Fruit fly (Drosophila melanogaster) whole organism, embryonic: Measurements from ENCODE around the gene CG43051.

Source experiments
- Aef1 ChIP-seq: fragments of 200-800 bp; sonication (Bioruptor generic); IDR thresholded peaks from 3 replicates; pipeline ENCODE4 v1.3.6; 2022; ENCODE audit warnings: missing biosample characterization, missing genetic modification characterization
- Bgb ChIP-seq: fragments of 200-800 bp; sonication (Bioruptor generic); IDR thresholded peaks from 2 replicates; pipeline ENCODE4 v1.3.6; 2022; ENCODE audit warnings: missing biosample characterization, missing genetic modification characterization; ENCODE audit not compliant: partially characterized antibody
- Bteb2 ChIP-seq: fragments of 200-800 bp; sonication (Bioruptor generic); optimal IDR thresholded peaks from 2 replicates; lab custom pipeline; 2016; ENCODE audit warnings: missing biosample characterization, missing genetic modification characterization
- CG1233 ChIP-seq: fragments of 200-800 bp; sonication (Bioruptor generic); optimal IDR thresholded peaks from 4 replicates; lab custom pipeline; 2018; ENCODE audit warnings: missing biosample characterization, mild to moderate bottlenecking, missing genetic modification characterization
- CG12942 ChIP-seq: fragments of 200-800 bp; sonication (Bioruptor generic); optimal IDR thresholded peaks from 3 replicates; lab custom pipeline; 2016; ENCODE audit warnings: missing biosample characterization, missing genetic modification characterization
- CG13424 ChIP-seq: fragments of 200-800 bp; sonication (Bioruptor generic); optimal IDR thresholded peaks from 2 replicates; lab custom pipeline; 2019; ENCODE audit warnings: missing biosample characterization, mild to moderate bottlenecking, missing genetic modification characterization, moderate library complexity
- CG15011 ChIP-seq: fragments of 200-800 bp; sonication (Bioruptor generic); optimal IDR thresholded peaks from 3 replicates; lab custom pipeline; 2018; ENCODE audit warnings: missing biosample characterization, mild to moderate bottlenecking, missing genetic modification characterization
- CG16815 ChIP-seq: fragments of 200-800 bp; sonication (Bioruptor generic); optimal IDR thresholded peaks from 3 replicates; lab custom pipeline; 2017; ENCODE audit warnings: missing biosample characterization, mild to moderate bottlenecking, missing genetic modification characterization
- CG16863 ChIP-seq: fragments of 200-800 bp; sonication (Bioruptor generic); optimal IDR thresholded peaks from 3 replicates; lab custom pipeline; 2016; ENCODE audit warnings: missing biosample characterization, missing genetic modification characterization
- CG17912 ChIP-seq: fragments of 200-800 bp; sonication (Bioruptor generic); optimal IDR thresholded peaks from 2 replicates; lab custom pipeline; 2018; ENCODE audit warnings: missing biosample characterization, mild to moderate bottlenecking, missing genetic modification characterization
- CG1792 ChIP-seq: fragments of 200-800 bp; sonication (Bioruptor generic); optimal IDR thresholded peaks from 2 replicates; lab custom pipeline; 2016; ENCODE audit warnings: missing biosample characterization, missing genetic modification characterization
- CG2678 ChIP-seq: fragments of 200-800 bp; sonication (Bioruptor generic); optimal IDR thresholded peaks from 3 replicates; lab custom pipeline; 2019; ENCODE audit warnings: missing biosample characterization, mild to moderate bottlenecking, missing genetic modification characterization, moderate library complexity
- CG2889 ChIP-seq: fragments of 200-800 bp; sonication (Bioruptor generic); IDR thresholded peaks from 3 replicates; pipeline ENCODE4 v1.3.6; 2022; ENCODE audit warnings: missing biosample characterization, missing genetic modification characterization
- CG6689 ChIP-seq: fragments of 200-800 bp; sonication (Bioruptor generic); IDR thresholded peaks from 2 replicates; pipeline ENCODE4 v1.3.6; 2022; ENCODE audit warnings: missing biosample characterization, missing genetic modification characterization
- CG7372 ChIP-seq: fragments of 200-800 bp; sonication (Bioruptor generic); IDR thresholded peaks from 2 replicates; pipeline ENCODE4 v1.3.6; 2022; ENCODE audit warnings: missing biosample characterization, missing genetic modification characterization
- CG7963 ChIP-seq: fragments of 200-800 bp; sonication (Bioruptor generic); IDR thresholded peaks from 3 replicates; pipeline ENCODE4 v1.3.6; 2022; ENCODE audit warnings: missing biosample characterization, missing genetic modification characterization; ENCODE audit not compliant: partially characterized antibody
- CG8281 ChIP-seq: fragments of 200-800 bp; sonication (Bioruptor generic); optimal IDR thresholded peaks from 2 replicates; lab custom pipeline; 2018; ENCODE audit warnings: missing biosample characterization, mild to moderate bottlenecking, missing genetic modification characterization, moderate library complexity
- CG9609 ChIP-seq: fragments of 200-800 bp; sonication (Bioruptor generic); optimal IDR thresholded peaks from 3 replicates; lab custom pipeline; 2016; ENCODE audit warnings: missing biosample characterization, missing genetic modification characterization
- Chrac-16 ChIP-seq: fragments of 200-800 bp; sonication (Bioruptor generic); optimal IDR thresholded peaks from 3 replicates; lab custom pipeline; 2016; ENCODE audit warnings: missing biosample characterization, missing genetic modification characterization
- Dbx ChIP-seq: fragments of 200-800 bp; sonication (Bioruptor generic); IDR thresholded peaks from 3 replicates; pipeline ENCODE4 v1.3.6; 2022; ENCODE audit warnings: missing biosample characterization, missing genetic modification characterization
- Dll ChIP-seq: fragments of 200-800 bp; sonication (Bioruptor generic); IDR thresholded peaks from 4 replicates; pipeline ENCODE4 v1.3.6; 2022; ENCODE audit warnings: missing biosample characterization, missing genetic modification characterization; ENCODE audit not compliant: partially characterized antibody
- Dref ChIP-seq: fragments of 200-800 bp; sonication (Bioruptor generic); IDR thresholded peaks from 2 replicates; pipeline ENCODE4 v1.3.6; 2022; ENCODE audit warnings: missing biosample characterization, missing genetic modification characterization
- E2f2 ChIP-seq: fragments of 200-800 bp; sonication (Bioruptor generic); IDR thresholded peaks from 2 replicates; pipeline ENCODE4 v1.3.6; 2022; ENCODE audit warnings: missing biosample characterization, missing genetic modification characterization
- Fer1 ChIP-seq: fragments of 200-800 bp; sonication (Bioruptor generic); optimal IDR thresholded peaks from 2 replicates; lab custom pipeline; 2017; ENCODE audit warnings: missing biosample characterization, mild to moderate bottlenecking, missing genetic modification characterization
- Fer3 ChIP-seq: fragments of 200-800 bp; sonication (Bioruptor generic); optimal IDR thresholded peaks from 2 replicates; lab custom pipeline; 2018; ENCODE audit warnings: missing biosample characterization, mild to moderate bottlenecking, missing genetic modification characterization, moderate library complexity
- GATAe ChIP-seq: fragments of 200-800 bp; sonication (Bioruptor generic); conservative IDR thresholded peaks from 2 replicates; pipeline ENCODE4 v1.3.6; 2022; ENCODE audit warnings: missing biosample characterization, missing genetic modification characterization
- NC2β ChIP-seq: fragments of 200-800 bp; sonication (Bioruptor generic); optimal IDR thresholded peaks from 2 replicates; lab custom pipeline; 2016; ENCODE audit warnings: missing biosample characterization, missing genetic modification characterization
- Nf-YA ChIP-seq: fragments of 200-800 bp; sonication (Bioruptor generic); IDR thresholded peaks from 2 replicates; pipeline ENCODE4 v1.3.6; 2022; ENCODE audit warnings: missing biosample characterization, missing genetic modification characterization
- Sin3A ChIP-seq: fragments of >200 bp; optimal IDR thresholded peaks from 2 replicates; lab custom pipeline; 2018
- Xrp1 ChIP-seq: fragments of 200-800 bp; sonication (Bioruptor generic); IDR thresholded peaks from 2 replicates; pipeline ENCODE4 v1.3.6; 2022; ENCODE audit warnings: missing biosample characterization, missing genetic modification characterization
- YL-1 ChIP-seq: fragments of 200-800 bp; sonication (Bioruptor generic); optimal IDR thresholded peaks from 3 replicates; lab custom pipeline; 2017; ENCODE audit warnings: missing biosample characterization, mild to moderate bottlenecking, missing genetic modification characterization
- ato ChIP-seq: fragments of 200-800 bp; sonication (Bioruptor generic); IDR thresholded peaks from 2 replicates; pipeline ENCODE4 v1.3.6; 2022; ENCODE audit warnings: missing biosample characterization, missing genetic modification characterization; ENCODE audit not compliant: partially characterized antibody
- az2 ChIP-seq: fragments of 200-800 bp; sonication (Bioruptor generic); optimal IDR thresholded peaks from 3 replicates; lab custom pipeline; 2016; ENCODE audit warnings: missing biosample characterization, missing genetic modification characterization
- ci ChIP-seq: fragments of 200-800 bp; sonication (Bioruptor generic); IDR thresholded peaks from 3 replicates; pipeline ENCODE4 v1.3.6; 2022; ENCODE audit warnings: missing biosample characterization, missing genetic modification characterization
- cwo ChIP-seq: fragments of 200-800 bp; sonication (Bioruptor generic); optimal IDR thresholded peaks from 3 replicates; lab custom pipeline; 2017; ENCODE audit warnings: missing biosample characterization, missing genetic modification characterization, mild to moderate bottlenecking, moderate library complexity, missing genetic modification reagents
- danr ChIP-seq: fragments of 200-800 bp; sonication (Bioruptor generic); IDR thresholded peaks from 2 replicates; pipeline ENCODE4 v1.3.6; 2022; ENCODE audit warnings: missing biosample characterization, missing genetic modification characterization
- dmrt11E ChIP-seq: fragments of 200-800 bp; sonication (Bioruptor generic); optimal IDR thresholded peaks from 3 replicates; lab custom pipeline; 2018; ENCODE audit warnings: missing biosample characterization, mild to moderate bottlenecking, missing genetic modification characterization, moderate library complexity
- esg ChIP-seq: fragments of 200-800 bp; sonication (Bioruptor generic); conservative IDR thresholded peaks from 2 replicates; pipeline ENCODE4 v1.3.6; 2022; ENCODE audit warnings: missing biosample characterization, missing genetic modification characterization
- eve ChIP-seq, 2 experiments: fragments of >200 bp; optimal IDR thresholded peaks; 2 replicates each; lab custom pipeline; 2017; ENCODE audit warnings: missing biosample characterization in 2 of 2, missing genetic modification characterization in 2 of 2
- fd96Cb ChIP-seq: fragments of 200-800 bp; sonication (Bioruptor generic); optimal IDR thresholded peaks from 2 replicates; lab custom pipeline; 2018; ENCODE audit warnings: missing biosample characterization, mild to moderate bottlenecking, missing genetic modification characterization, moderate library complexity
- gcm2 ChIP-seq: fragments of 200-800 bp; sonication (Bioruptor generic); optimal IDR thresholded peaks from 2 replicates; lab custom pipeline; 2016; ENCODE audit warnings: missing biosample characterization, missing genetic modification characterization
- inv ChIP-seq: fragments of 200-800 bp; sonication (Bioruptor generic); IDR thresholded peaks from 2 replicates; pipeline ENCODE4 v1.3.6; 2022; ENCODE audit warnings: missing biosample characterization, missing genetic modification characterization; ENCODE audit not compliant: partially characterized antibody
- klu ChIP-seq: fragments of 200-800 bp; sonication (Bioruptor generic); IDR thresholded peaks from 2 replicates; pipeline ENCODE4 v1.3.6; 2022; ENCODE audit warnings: missing biosample characterization, missing genetic modification characterization
- lab ChIP-seq: fragments of 200-800 bp; sonication (Bioruptor generic); optimal IDR thresholded peaks from 3 replicates; lab custom pipeline; 2017; ENCODE audit warnings: missing biosample characterization, missing genetic modification characterization, mild to moderate bottlenecking, moderate library complexity, missing genetic modification reagents
- lola ChIP-seq, 3 experiments: fragments of >200 bp in 2 of 3; fragments of 200-800 bp in 1 of 3; sonication (Bioruptor generic) in 1 of 3; optimal IDR thresholded peaks; 2 replicates each; lab custom pipeline; 2017 to 2019; ENCODE audit warnings: missing biosample characterization in 3 of 3, missing genetic modification characterization in 3 of 3, mild to moderate bottlenecking in 1 of 3, moderate library complexity in 1 of 3
- org-1 ChIP-seq: fragments of 200-800 bp; sonication (Bioruptor generic); optimal IDR thresholded peaks from 2 replicates; lab custom pipeline; 2017; ENCODE audit warnings: missing biosample characterization, missing genetic modification characterization
- tna ChIP-seq: fragments of 200-800 bp; sonication (Bioruptor generic); IDR thresholded peaks from 2 replicates; pipeline ENCODE4 v1.3.6; 2022; ENCODE audit warnings: missing biosample characterization, missing genetic modification characterization; ENCODE audit not compliant: partially characterized antibody
- vvl ChIP-seq: fragments of 200-800 bp; sonication (Bioruptor generic); IDR thresholded peaks from 2 replicates; pipeline ENCODE4 v1.3.6; 2022; ENCODE audit warnings: missing biosample characterization, missing genetic modification characterization
- yki ChIP-seq: fragments of >200 bp; optimal IDR thresholded peaks from 3 replicates; lab custom pipeline; 2018
- zfh1 ChIP-seq: fragments of 200-800 bp; sonication (Bioruptor generic); IDR thresholded peaks from 3 replicates; pipeline ENCODE4 v1.3.6; 2022; ENCODE audit warnings: missing biosample characterization, missing genetic modification characterization

CG43051 gene

dm6 chr2L:12483866-12484554 is 23.7 kb upstream of the CG43051 start (continued):
- TF ChIP-seq Aef1 (GFP tag; lab: Robert Waterston, UW) (peak; percentile 77), esg (GFP tag; lab: Robert Waterston, UW) (peak; percentile 81), CG1233 (GFP tag; lab: Kevin White, UChicago) (peak; percentile 85), fd96Cb (tag; lab: Kevin White, UChicago) (peak; percentile 90), CG8281 (peak; percentile 74), CG15011 (GFP tag; lab: Kevin White, UChicago) (peak; percentile 76), Bgb (GFP tag; lab: Robert Waterston, UW) (no peak), CG17912 (GFP tag; lab: Kevin White, UChicago) (peak; percentile 54), CG6689 (GFP tag; lab: Robert Waterston, UW) (peak; percentile 91), Nf-YA (peak; percentile 81), Sin3A (lab: Kevin White, UChicago) (no peak), CG16815 (peak; percentile 76), NC2β (GFP tag; lab: Kevin White, UChicago) (peak; percentile 87), inv (GFP tag; lab: Robert Waterston, UW) (no peak), Chrac-16 (GFP tag; lab: Kevin White, UChicago) (peak; percentile 86), CG7372 (GFP tag; lab: Robert Waterston, UW) (peak; percentile 85), danr (GFP tag; lab: Robert Waterston, UW) (peak; percentile 84; the same call in 1 of the 2 replicates), GATAe (GFP tag; lab: Robert Waterston, UW) (peak; percentile 70; the same call in 1 of the 2 replicates), dmrt11E (tag; lab: Kevin White, UChicago) (peak; percentile 76), CG16863 (GFP tag; lab: Kevin White, UChicago) (peak; percentile 88), CG2678 (tag; lab: Kevin White, UChicago) (peak; percentile 94), az2 (peak; percentile 91), cwo (peak; percentile 78), vvl (peak; percentile 91), yki (no peak), Xrp1 (GFP tag; lab: Robert Waterston, UW) (peak; percentile 90), CG12942 (GFP tag; lab: Kevin White, UChicago) (peak; percentile 84), Dref (GFP tag; lab: Robert Waterston, UW) (no peak), tna (GFP tag; lab: Robert Waterston, UW) (no peak), zfh1 (GFP tag; lab: Robert Waterston, UW) (peak; percentile 87), Fer3 (peak; percentile 92), CG7963 (no peak), CG13424 (tag; lab: Kevin White, UChicago) (peak; percentile 94), klu (GFP tag; lab: Robert Waterston, UW) (no peak), CG2889 (GFP tag; lab: Robert Waterston, UW) (peak; percentile 72; the same call in 1 of the 3 replicates), E2f2 (GFP tag; lab: Robert Waterston, UW) (peak; percentile 73), YL-1 (GFP tag; lab: Kevin White, UChicago) (peak; percentile 68), org-1 (peak; percentile 87), gcm2 (GFP tag; lab: Kevin White, UChicago) (no peak), ato (no peak), Dbx (GFP tag; lab: Robert Waterston, UW) (peak; percentile 85), lola (GFP tag; optimal IDR thresholded peaks at IDR 0.05; lab: Kevin White, UChicago) (peak in 1 of 3 experiments; percentile 85), CG9609 (GFP tag; lab: Kevin White, UChicago) (peak; percentile 92), CG1792 (GFP tag; lab: Kevin White, UChicago) (peak; percentile 81), Dll (GFP tag; lab: Robert Waterston, UW) (no peak), Bteb2 (peak; percentile 87), ci (GFP tag; lab: Robert Waterston, UW) (peak; percentile 92), eve (GFP tag; optimal IDR thresholded peaks at IDR 0.05; lab: Kevin White, UChicago) (peak in 1 of 2 experiments; percentile 96), lab (GFP tag; lab: Kevin White, UChicago) (peak; percentile 91), Fer1 (peak; percentile 87)
